Fruit fly (Drosophila melanogaster) whole organism, embryonic: ENCODE results near the gene CG16789.

Source experiments
- Blimp-1 ChIP-seq: fragments of 200-800 bp; sonication (Bioruptor generic); optimal IDR thresholded peaks from 3 replicates; lab custom pipeline; 2018; ENCODE audit warnings: missing biosample characterization, missing genetic modification characterization, mild to moderate bottlenecking, moderate library complexity, missing genetic modification reagents
- CG10267 ChIP-seq: fragments of 200-800 bp; sonication (Bioruptor generic); optimal IDR thresholded peaks from 2 replicates; lab custom pipeline; 2018; ENCODE audit warnings: missing biosample characterization, mild to moderate bottlenecking, missing genetic modification characterization, moderate library complexity
- CG10543 ChIP-seq: fragments of 200-800 bp; sonication (Bioruptor generic); optimal IDR thresholded peaks from 3 replicates; lab custom pipeline; 2017; ENCODE audit warnings: missing biosample characterization, mild to moderate bottlenecking, missing genetic modification characterization, moderate library complexity
- CG11504 ChIP-seq: fragments of 200-800 bp; sonication (Bioruptor generic); optimal IDR thresholded peaks from 3 replicates; lab custom pipeline; 2019; ENCODE audit warnings: missing biosample characterization, mild to moderate bottlenecking, missing genetic modification characterization, moderate library complexity
- CG12391 ChIP-seq: fragments of 200-800 bp; sonication (Bioruptor generic); optimal IDR thresholded peaks from 3 replicates; lab custom pipeline; 2018; ENCODE audit warnings: missing biosample characterization, mild to moderate bottlenecking, missing genetic modification characterization, moderate library complexity
- CG14710 ChIP-seq: fragments of 200-800 bp; sonication (Bioruptor generic); optimal IDR thresholded peaks from 3 replicates; lab custom pipeline; 2019; ENCODE audit warnings: missing biosample characterization, mild to moderate bottlenecking, missing genetic modification characterization, moderate library complexity
- CG1603 ChIP-seq: fragments of 200-800 bp; sonication (Bioruptor generic); optimal IDR thresholded peaks from 2 replicates; lab custom pipeline; 2019; ENCODE audit warnings: missing biosample characterization, mild to moderate bottlenecking, missing genetic modification characterization, moderate library complexity
- CG17802 ChIP-seq: fragments of 200-800 bp; sonication (Bioruptor generic); optimal IDR thresholded peaks from 2 replicates; lab custom pipeline; 2018; ENCODE audit warnings: missing biosample characterization, mild to moderate bottlenecking, missing genetic modification characterization, moderate library complexity
- CG1792 ChIP-seq: fragments of 200-800 bp; sonication (Bioruptor generic); optimal IDR thresholded peaks from 2 replicates; lab custom pipeline; 2016; ENCODE audit warnings: missing biosample characterization, missing genetic modification characterization
- CG2116 ChIP-seq: fragments of 200-800 bp; sonication (Bioruptor generic); optimal IDR thresholded peaks from 3 replicates; lab custom pipeline; 2018; ENCODE audit warnings: missing biosample characterization, mild to moderate bottlenecking, missing genetic modification characterization
- CG2129 ChIP-seq: fragments of 200-800 bp; sonication (Bioruptor generic); IDR thresholded peaks from 2 replicates; pipeline ENCODE4 v1.3.6; 2022; ENCODE audit warnings: missing biosample characterization, missing genetic modification characterization; ENCODE audit not compliant: partially characterized antibody
- CG2712 ChIP-seq: fragments of 200-800 bp; optimal IDR thresholded peaks from 3 replicates; lab custom pipeline; 2019; ENCODE audit warnings: missing biosample characterization, mild to moderate bottlenecking, missing genetic modification characterization, moderate library complexity
- CG2889 ChIP-seq: fragments of 200-800 bp; sonication (Bioruptor generic); IDR thresholded peaks from 3 replicates; pipeline ENCODE4 v1.3.6; 2022; ENCODE audit warnings: missing biosample characterization, missing genetic modification characterization
- CG32532 ChIP-seq: fragments of 200-800 bp; sonication (Bioruptor generic); IDR thresholded peaks from 2 replicates; pipeline ENCODE4 v1.3.6; 2022; ENCODE audit warnings: missing biosample characterization, missing genetic modification characterization
- CG33557 ChIP-seq: fragments of 200-800 bp; sonication (Bioruptor generic); optimal IDR thresholded peaks from 2 replicates; lab custom pipeline; 2019; ENCODE audit warnings: missing biosample characterization, mild to moderate bottlenecking, missing genetic modification characterization, moderate library complexity
- CG34422 ChIP-seq: fragments of 200-800 bp; sonication (Bioruptor generic); IDR thresholded peaks from 3 replicates; pipeline ENCODE4 v1.3.6; 2022; ENCODE audit warnings: missing biosample characterization, missing genetic modification characterization
- CG3847 ChIP-seq: fragments of 200-800 bp; sonication (Bioruptor generic); IDR thresholded peaks from 2 replicates; pipeline ENCODE4 v1.3.6; 2022; ENCODE audit warnings: missing biosample characterization, missing genetic modification characterization
- CG43689 ChIP-seq: fragments of 200-800 bp; sonication (Bioruptor generic); IDR thresholded peaks from 2 replicates; pipeline ENCODE4 v1.3.6; 2022; ENCODE audit warnings: missing biosample characterization, missing genetic modification characterization
- CG7745 ChIP-seq: fragments of 200-800 bp; sonication (Bioruptor generic); optimal IDR thresholded peaks from 2 replicates; lab custom pipeline; 2018; ENCODE audit warnings: missing biosample characterization, mild to moderate bottlenecking, missing genetic modification characterization, moderate library complexity
- CG7786 ChIP-seq: fragments of 200-800 bp; sonication (Bioruptor generic); optimal IDR thresholded peaks from 2 replicates; lab custom pipeline; 2016; ENCODE audit warnings: missing biosample characterization, missing genetic modification characterization
- CG8765 ChIP-seq: fragments of 200-800 bp; sonication (Bioruptor generic); IDR thresholded peaks from 2 replicates; pipeline ENCODE4 v1.3.6; 2022; ENCODE audit warnings: missing biosample characterization, missing genetic modification characterization
- Camta ChIP-seq: fragments of 200-800 bp; sonication (Bioruptor generic); optimal IDR thresholded peaks from 2 replicates; lab custom pipeline; 2016; ENCODE audit warnings: missing biosample characterization, missing genetic modification characterization
- CrebB ChIP-seq: fragments of 200-800 bp; sonication (Bioruptor generic); optimal IDR thresholded peaks from 3 replicates; lab custom pipeline; 2018; ENCODE audit warnings: missing biosample characterization, mild to moderate bottlenecking, missing genetic modification characterization
- D ChIP-seq, 2 experiments: fragments of 200-800 bp in 1 of 2; fragments of >200 bp in 1 of 2; sonication (Bioruptor generic) in 1 of 2; optimal IDR thresholded peaks; 2 replicates in 1 of 2; 3 replicates in 1 of 2; lab custom pipeline; 2017; ENCODE audit warnings: mild to moderate bottlenecking in 1 of 2, missing biosample characterization in 1 of 2, missing genetic modification characterization in 1 of 2, missing genetic modification reagents in 1 of 2
- Dbx ChIP-seq: fragments of 200-800 bp; sonication (Bioruptor generic); IDR thresholded peaks from 3 replicates; pipeline ENCODE4 v1.3.6; 2022; ENCODE audit warnings: missing biosample characterization, missing genetic modification characterization
- Dfd ChIP-seq, 2 experiments: fragments of >200 bp; optimal IDR thresholded peaks; 2 replicates each; lab custom pipeline; 2017; ENCODE audit warnings: missing biosample characterization in 2 of 2, missing genetic modification characterization in 2 of 2
- Ets65A ChIP-seq: fragments of 200-800 bp; sonication (Bioruptor generic); peaks from one replicate; lab custom pipeline; 2016; ENCODE audit warnings: missing biosample characterization, missing genetic modification characterization
- Fer3 ChIP-seq: fragments of 200-800 bp; sonication (Bioruptor generic); optimal IDR thresholded peaks from 2 replicates; lab custom pipeline; 2018; ENCODE audit warnings: missing biosample characterization, mild to moderate bottlenecking, missing genetic modification characterization, moderate library complexity
- Kr ChIP-seq: fragments of 200-800 bp; sonication (Bioruptor generic); optimal IDR thresholded peaks from 2 replicates; lab custom pipeline; 2017; ENCODE audit warnings: missing biosample characterization, mild to moderate bottlenecking, missing genetic modification characterization
- Lpt ChIP-seq: fragments of >200 bp; optimal IDR thresholded peaks from 2 replicates; lab custom pipeline; 2018; ENCODE audit warnings: missing biosample characterization, missing genetic modification characterization
- Nf-YB ChIP-seq: fragments of 200-800 bp; sonication (Bioruptor generic); optimal IDR thresholded peaks from 3 replicates; lab custom pipeline; 2019; ENCODE audit warnings: missing biosample characterization, mild to moderate bottlenecking, missing genetic modification characterization, moderate library complexity
- Side ChIP-seq: fragments of 200-800 bp; sonication (Bioruptor generic); optimal IDR thresholded peaks from 2 replicates; lab custom pipeline; 2016; ENCODE audit warnings: missing biosample characterization, missing genetic modification characterization
- ac ChIP-seq: fragments of 200-800 bp; sonication (Bioruptor generic); optimal IDR thresholded peaks from 3 replicates; lab custom pipeline; 2017; ENCODE audit warnings: missing biosample characterization, mild to moderate bottlenecking, missing genetic modification characterization
- br ChIP-seq: fragments of >200 bp; optimal IDR thresholded peaks from 2 replicates; lab custom pipeline; 2017
- bsh ChIP-seq, 2 experiments: fragments of 200-800 bp; sonication (Bioruptor generic); optimal IDR thresholded peaks; 2 replicates each; lab custom pipeline; 2017 to 2018; ENCODE audit warnings: mild to moderate bottlenecking in 2 of 2, missing biosample characterization in 2 of 2, missing genetic modification characterization in 2 of 2, moderate library complexity in 1 of 2
- chm ChIP-seq: fragments of 200-800 bp; sonication (Bioruptor generic); IDR thresholded peaks from 2 replicates; pipeline ENCODE4 v1.3.6; 2022; ENCODE audit warnings: missing biosample characterization, missing genetic modification characterization
- ci ChIP-seq: fragments of 200-800 bp; sonication (Bioruptor generic); IDR thresholded peaks from 3 replicates; pipeline ENCODE4 v1.3.6; 2022; ENCODE audit warnings: missing biosample characterization, missing genetic modification characterization
- gem ChIP-seq: fragments of 200-800 bp; sonication (Bioruptor generic); optimal IDR thresholded peaks from 2 replicates; lab custom pipeline; 2019; ENCODE audit warnings: missing biosample characterization, mild to moderate bottlenecking, missing genetic modification characterization, moderate library complexity
- gt ChIP-seq: fragments of 200-800 bp; sonication (Bioruptor generic); IDR thresholded peaks from 2 replicates; pipeline ENCODE4 v1.3.6; 2022; ENCODE audit warnings: missing biosample characterization, missing genetic modification characterization
- hkb ChIP-seq, 2 experiments: fragments of 200-800 bp in 1 of 2; fragments of >200 bp in 1 of 2; sonication (Bioruptor generic) in 1 of 2; IDR thresholded peaks in 1 of 2; optimal IDR thresholded peaks in 1 of 2; 2 replicates each; pipeline versions ENCODE4 v1.3.6 to Lab custom; 2017 to 2022; ENCODE audit warnings: missing biosample characterization in 1 of 2, missing genetic modification characterization in 1 of 2
- kni ChIP-seq: fragments of 200-800 bp; sonication (Bioruptor generic); optimal IDR thresholded peaks from 3 replicates; lab custom pipeline; 2017; ENCODE audit warnings: mild to moderate bottlenecking, missing biosample characterization, missing genetic modification reagents, missing genetic modification characterization
- lab ChIP-seq: fragments of 200-800 bp; sonication (Bioruptor generic); optimal IDR thresholded peaks from 3 replicates; lab custom pipeline; 2017; ENCODE audit warnings: missing biosample characterization, missing genetic modification characterization, mild to moderate bottlenecking, moderate library complexity, missing genetic modification reagents
- luna ChIP-seq: fragments of 200-800 bp; sonication (Bioruptor generic); optimal IDR thresholded peaks from 2 replicates; lab custom pipeline; 2016; ENCODE audit warnings: missing biosample characterization, missing genetic modification characterization
- pum ChIP-seq: fragments of 200-800 bp; sonication (Bioruptor generic); optimal IDR thresholded peaks from 2 replicates; lab custom pipeline; 2016; ENCODE audit warnings: missing biosample characterization, missing genetic modification characterization
- rib ChIP-seq: fragments of 200-800 bp; sonication (Bioruptor generic); IDR thresholded peaks from 2 replicates; pipeline ENCODE4 v1.3.6; 2022; ENCODE audit warnings: missing biosample characterization, missing genetic modification characterization
- so ChIP-seq: fragments of 200-800 bp; sonication (Bioruptor generic); IDR thresholded peaks from 3 replicates; pipeline ENCODE4 v1.3.6; 2022; ENCODE audit warnings: missing biosample characterization, missing genetic modification characterization
- tgo ChIP-seq: fragments of 200-800 bp; sonication (Bioruptor generic); IDR thresholded peaks from 3 replicates; pipeline ENCODE4 v1.3.6; 2022; ENCODE audit warnings: missing biosample characterization, missing genetic modification characterization
- zen2 ChIP-seq: fragments of 200-800 bp; sonication (Bioruptor generic); IDR thresholded peaks from 3 replicates; pipeline ENCODE4 v1.3.6; 2022; ENCODE audit warnings: missing biosample characterization, missing genetic modification characterization; ENCODE audit not compliant: partially characterized antibody

The CG16789 gene

dm6 chr3R:9577382-9578137 lies 11.6 kb downstream of the CG16789 start, which contains the start of the genes Kap-alpha3 and Son (continued):
- peak; percentile 93 for TF ChIP-seq Fer3 (tag; lab: Kevin White, UChicago)
- TF ChIP-seq CG7786 (GFP tag; lab: Kevin White, UChicago), result peak; percentile 90
- TF ChIP-seq gem (tag; lab: Kevin White, UChicago), result peak; percentile 88
- TF ChIP-seq CG2129 (GFP tag; lab: Robert Waterston, UW), result peak; percentile 75
- peak; percentile 63 for TF ChIP-seq luna (GFP tag; lab: Kevin White, UChicago)
- peak; percentile 75; the same call in 1 of the 3 replicates for TF ChIP-seq zen2 (GFP tag; lab: Robert Waterston, UW)
- TF ChIP-seq so (GFP tag; lab: Robert Waterston, UW), result peak; percentile 72; the same call in 2 of the 3 replicates
- TF ChIP-seq Nf-YB (GFP tag; lab: Kevin White, UChicago), result peak; percentile 78
- TF ChIP-seq CG10543 (GFP tag; lab: Kevin White, UChicago), result peak; percentile 98
- TF ChIP-seq kni (GFP tag; lab: Kevin White, UChicago), result peak; percentile 98
- TF ChIP-seq Blimp-1 (GFP tag; lab: Kevin White, UChicago), result peak; percentile 70
- TF ChIP-seq CG14710 (tag; lab: Kevin White, UChicago), result peak; percentile 95
- TF ChIP-seq tgo (GFP tag; lab: Robert Waterston, UW), result peak; percentile 86
- TF ChIP-seq CG11504, result peak; percentile 87
- TF ChIP-seq CrebB, result peak; percentile 91
- peak; percentile 92 for TF ChIP-seq Side (GFP tag; lab: Kevin White, UChicago)
- peak; percentile 23 for TF ChIP-seq Kr
- peak; percentile 100 for TF ChIP-seq Ets65A
- TF ChIP-seq ac (GFP tag; lab: Kevin White, UChicago), result peak; percentile 83
- TF ChIP-seq br (lab: Kevin White, UChicago), result no peak
- peak; percentile 42 for TF ChIP-seq CG7745
- TF ChIP-seq D (optimal IDR thresholded peaks at IDR 0.05; lab: Kevin White, UChicago), result no peak
- TF ChIP-seq D (GFP tag; optimal IDR thresholded peaks at IDR 0.05; lab: Kevin White, UChicago), result peak; percentile 89
- TF ChIP-seq CG2712 (tag; lab: Kevin White, UChicago), result peak; percentile 89
- TF ChIP-seq CG8765 (GFP tag; lab: Robert Waterston, UW), result peak; percentile 73
- peak; percentile 84 for TF ChIP-seq CG17802 (tag; lab: Kevin White, UChicago)
- peak; percentile 88 for TF ChIP-seq CG34422
- peak; percentile 95 for TF ChIP-seq Camta (GFP tag; lab: Kevin White, UChicago)
- TF ChIP-seq CG32532 (GFP tag; lab: Robert Waterston, UW), result peak; percentile 89
- TF ChIP-seq CG3847 (GFP tag; lab: Robert Waterston, UW), result peak; percentile 93
- TF ChIP-seq Dbx (GFP tag; lab: Robert Waterston, UW), result peak; percentile 93
- peak; percentile 85 for TF ChIP-seq CG1792 (GFP tag; lab: Kevin White, UChicago)
- TF ChIP-seq Lpt (GFP tag; lab: Kevin White, UChicago), result no peak
- peak; percentile 90 for TF ChIP-seq chm (GFP tag; lab: Robert Waterston, UW)
- TF ChIP-seq CG33557 (GFP tag; lab: Kevin White, UChicago), result peak; percentile 95
- TF ChIP-seq Dfd (GFP tag; optimal IDR thresholded peaks at IDR 0.05; lab: Kevin White, UChicago), result no peak
- peak; percentile 99 for TF ChIP-seq CG2116 (GFP tag; lab: Kevin White, UChicago)
- peak; percentile 73 for TF ChIP-seq CG1603 (tag; lab: Kevin White, UChicago)
- TF ChIP-seq CG12391, result peak; percentile 94
- peak; percentile 91 for TF ChIP-seq CG10267 (tag; lab: Kevin White, UChicago)
- TF ChIP-seq ci, result peak; percentile 95
- peak; percentile 92 for TF ChIP-seq pum (GFP tag; lab: Kevin White, UChicago)
- TF ChIP-seq rib, result peak; percentile 77
- peak; percentile 82 for TF ChIP-seq CG2889 (GFP tag; lab: Robert Waterston, UW)
- TF ChIP-seq gt (GFP tag; lab: Robert Waterston, UW), result peak; percentile 82
- peak; percentile 44 to 80 for TF ChIP-seq bsh (GFP tag; optimal IDR thresholded peaks at IDR 0.05; lab: Kevin White, UChicago)
- peak; percentile 25 for TF ChIP-seq hkb (optimal IDR thresholded peaks at IDR 0.05; lab: Kevin White, UChicago)
- TF ChIP-seq hkb (GFP tag; IDR thresholded peaks at IDR 0.05; lab: Robert Waterston, UW), result peak; percentile 86
- peak; percentile 70 for TF ChIP-seq CG43689 (GFP tag; lab: Robert Waterston, UW)
- peak; percentile 96 for TF ChIP-seq lab (GFP tag; lab: Kevin White, UChicago)
